Worm (Caenorhabditis elegans) whole organism, mixed stage, embryonic: ENCODE results near the gene Y43F8B.11.

ENCODE experiments used
- M03D4.4 ChIP-seq: sonication (generic microtip); optimal IDR thresholded peaks from 2 replicates; lab custom pipeline; 2017; ENCODE audit warnings: mild to moderate bottlenecking, missing genetic modification characterization, missing compliant biosample characterization
- bed-3 ChIP-seq: fragments of 200-800 bp; sonication (Bioruptor generic); optimal IDR thresholded peaks from 3 replicates; lab custom pipeline; 2018; ENCODE audit warnings: mild to moderate bottlenecking, missing genetic modification characterization, moderate library complexity, missing compliant biosample characterization
- blmp-1 ChIP-seq: fragments of 150-350 bp; optimal IDR thresholded peaks from 2 replicates; lab custom pipeline; 2014; ENCODE audit warnings: missing biosample characterization, missing genetic modification characterization
- ceh-39 ChIP-seq: fragments of 150-350 bp; optimal IDR thresholded peaks from 2 replicates; lab custom pipeline; 2014; ENCODE audit warnings: missing biosample characterization, missing genetic modification characterization
- ceh-43 ChIP-seq: fragments of 200-800 bp; sonication (Bioruptor generic); optimal IDR thresholded peaks from 2 replicates; lab custom pipeline; 2018; ENCODE audit warnings: mild to moderate bottlenecking, missing genetic modification characterization, moderate library complexity, missing compliant biosample characterization
- ceh-83 ChIP-seq: fragments of 200-800 bp; sonication (Bioruptor generic); optimal IDR thresholded peaks from 2 replicates; lab custom pipeline; 2018; ENCODE audit warnings: mild to moderate bottlenecking, missing genetic modification characterization, missing compliant biosample characterization
- cnd-1 ChIP-seq: fragments of 200-800 bp; sonication (Bioruptor generic); optimal IDR thresholded peaks from 2 replicates; lab custom pipeline; 2018; ENCODE audit warnings: mild to moderate bottlenecking, missing genetic modification characterization, missing compliant biosample characterization
- elt-1 ChIP-seq: sonication (generic microtip); optimal IDR thresholded peaks from 2 replicates; lab custom pipeline; 2017; ENCODE audit warnings: missing genetic modification characterization, mild to moderate bottlenecking, missing compliant biosample characterization, antibody characterized with exemption, moderate library complexity, borderline replicate concordance; ENCODE audit not compliant: insufficient read depth
- elt-3 ChIP-seq: fragments of 150-350 bp; optimal IDR thresholded peaks from 2 replicates; lab custom pipeline; 2014; ENCODE audit warnings: missing biosample characterization, missing genetic modification characterization
- ham-2 ChIP-seq: fragments of 200-800 bp; sonication (Bioruptor generic); optimal IDR thresholded peaks from 2 replicates; lab custom pipeline; 2018; ENCODE audit warnings: mild to moderate bottlenecking, missing genetic modification characterization, missing compliant biosample characterization
- hlh-1 ChIP-seq: fragments of 150-350 bp; optimal IDR thresholded peaks from 2 replicates; lab custom pipeline; 2014; ENCODE audit warnings: missing biosample characterization, missing genetic modification reagents, missing genetic modification characterization
- lin-13 ChIP-seq: fragments of 150-350 bp; optimal IDR thresholded peaks from 2 replicates; lab custom pipeline; 2014; ENCODE audit warnings: missing biosample characterization, missing genetic modification characterization
- lin-32 ChIP-seq: fragments of 200-800 bp; sonication (Bioruptor generic); optimal IDR thresholded peaks from 2 replicates; lab custom pipeline; 2018; ENCODE audit warnings: mild to moderate bottlenecking, missing genetic modification characterization, missing compliant biosample characterization
- lsy-2 ChIP-seq: fragments of 150-350 bp; optimal IDR thresholded peaks from 2 replicates; lab custom pipeline; 2014; ENCODE audit warnings: missing biosample characterization, missing genetic modification characterization
- mab-5 ChIP-seq: fragments of 150-350 bp; optimal IDR thresholded peaks from 2 replicates; lab custom pipeline; 2014; ENCODE audit warnings: missing biosample characterization, missing genetic modification characterization
- mep-1 ChIP-seq: fragments of 150-350 bp; optimal IDR thresholded peaks from 2 replicates; lab custom pipeline; 2017; ENCODE audit warnings: missing biosample characterization, missing genetic modification reagents, missing genetic modification characterization, inconsistent platforms
- mls-2 ChIP-seq: sonication (generic microtip); optimal IDR thresholded peaks from 2 replicates; lab custom pipeline; 2016; ENCODE audit warnings: mild to moderate bottlenecking, missing genetic modification characterization, moderate library complexity, missing compliant biosample characterization
- nhr-12 ChIP-seq: fragments of 150-350 bp; optimal IDR thresholded peaks from 2 replicates; lab custom pipeline; 2014; ENCODE audit warnings: missing biosample characterization, missing genetic modification characterization
- nhr-237 ChIP-seq: fragments of 150-350 bp; optimal IDR thresholded peaks from 2 replicates; lab custom pipeline; 2014; ENCODE audit warnings: missing biosample characterization, missing genetic modification characterization
- nhr-28 ChIP-seq: fragments of 150-350 bp; optimal IDR thresholded peaks from 2 replicates; lab custom pipeline; 2014; ENCODE audit warnings: missing biosample characterization, missing genetic modification characterization
- nhr-76 ChIP-seq: sonication (generic microtip); optimal IDR thresholded peaks from 2 replicates; lab custom pipeline; 2017; ENCODE audit warnings: missing biosample characterization, missing genetic modification characterization
- sem-2 ChIP-seq: fragments of 200-800 bp; sonication (Bioruptor generic); optimal IDR thresholded peaks from 2 replicates; lab custom pipeline; 2018; ENCODE audit warnings: mild to moderate bottlenecking, missing genetic modification characterization, missing compliant biosample characterization
- snpc-4 ChIP-seq: fragments of 150-350 bp; optimal IDR thresholded peaks from 2 replicates; lab custom pipeline; 2014; ENCODE audit warnings: missing biosample characterization, missing genetic modification characterization
- sptf-1 ChIP-seq: sonication (generic microtip); optimal IDR thresholded peaks from 2 replicates; lab custom pipeline; 2017; ENCODE audit warnings: mild to moderate bottlenecking, missing genetic modification characterization, moderate library complexity, missing compliant biosample characterization
- tbx-8 ChIP-seq: fragments of 200-800 bp; sonication (Bioruptor generic); optimal IDR thresholded peaks from 2 replicates; lab custom pipeline; 2018; ENCODE audit warnings: mild to moderate bottlenecking, missing genetic modification characterization, moderate library complexity, missing compliant biosample characterization
- unc-120 ChIP-seq: sonication (generic microtip); optimal IDR thresholded peaks from 2 replicates; lab custom pipeline; 2017; ENCODE audit warnings: missing genetic modification characterization, missing compliant biosample characterization; ENCODE audit not compliant: poor library complexity, severe bottlenecking
- unc-39 ChIP-seq: fragments of 150-350 bp; optimal IDR thresholded peaks from 2 replicates; lab custom pipeline; 2014; ENCODE audit warnings: missing biosample characterization, missing genetic modification characterization
- unc-62 ChIP-seq: fragments of 150-350 bp; optimal IDR thresholded peaks from 2 replicates; lab custom pipeline; 2014; ENCODE audit warnings: missing biosample characterization, missing genetic modification reagents, missing genetic modification characterization
- zip-8 ChIP-seq: fragments of 150-350 bp; optimal IDR thresholded peaks from 2 replicates; lab custom pipeline; 2014; ENCODE audit warnings: missing biosample characterization, missing genetic modification characterization

The Y43F8B.11 gene

ce11 chrV:19462020-19462419 lies 8.5 kb upstream of the Y43F8B.11 start, which contains the start of gene Y43F8B.15:
Gene Y43F8B.15 (minus strand): TSS chrV:19462120.
- TF ChIP-seq snpc-4 (tag; lab: Kevin White, UChicago) (no peak), ceh-83 (GFP tag; lab: Kevin White, UChicago) (no peak), sem-2 (GFP tag; lab: Kevin White, UChicago) (no peak), mab-5 (tag; lab: Kevin White, UChicago) (no peak), unc-39 (no peak), elt-3 (tag; lab: Kevin White, UChicago) (no peak), cnd-1 (no peak), elt-1 (tag; lab: Kevin White, UChicago) (no peak), unc-62 (no peak), ceh-43 (GFP tag; lab: Kevin White, UChicago) (no peak), lsy-2 (tag; lab: Kevin White, UChicago) (no peak), sptf-1 (no peak), M03D4.4 (tag; lab: Kevin White, UChicago) (no peak), ham-2 (GFP tag; lab: Kevin White, UChicago) (no peak), lin-32 (GFP tag; lab: Kevin White, UChicago) (no peak), nhr-237 (tag; lab: Kevin White, UChicago) (no peak)

ce11 chrV:19462612-19463011 lies 7.9 kb upstream of the Y43F8B.11 start, which contains the start of gene Y43F8B.25:
Gene Y43F8B.25 (plus strand): TSS chrV:19462912.
- TF ChIP-seq lin-13 (tag; lab: Kevin White, UChicago), result no peak
- no peak for TF ChIP-seq sptf-1
- TF ChIP-seq blmp-1, result no peak
- no peak for TF ChIP-seq ceh-83 (GFP tag; lab: Kevin White, UChicago)
- no peak for TF ChIP-seq nhr-28 (tag; lab: Kevin White, UChicago)
- TF ChIP-seq M03D4.4 (tag; lab: Kevin White, UChicago), result no peak
- TF ChIP-seq, all 35 proteins: peak for 0

ce11 chrV:19467574-19467973 lies 2.9 kb upstream of the Y43F8B.11 start, which contains the start of gene Y43F8B.23:
Gene Y43F8B.23 (minus strand): TSS chrV:19467648.
- TF ChIP-seq bed-3 (GFP tag; lab: Kevin White, UChicago) (no peak), nhr-12 (no peak), unc-120 (tag; lab: Kevin White, UChicago) (no peak), M03D4.4 (tag; lab: Kevin White, UChicago) (no peak), ceh-43 (GFP tag; lab: Kevin White, UChicago) (no peak), mls-2 (tag; lab: Kevin White, UChicago) (no peak), ceh-39 (tag; lab: Kevin White, UChicago) (no peak), nhr-76 (tag; lab: Kevin White, UChicago) (no peak), lin-32 (GFP tag; lab: Kevin White, UChicago) (no peak), sem-2 (GFP tag; lab: Kevin White, UChicago) (no peak), elt-1 (tag; lab: Kevin White, UChicago) (no peak), unc-39 (no peak), sptf-1 (no peak)

- no peak for TF ChIP-seq lin-13 (tag; lab: Kevin White, UChicago)
- TF ChIP-seq bed-3 (GFP tag; lab: Kevin White, UChicago), result no peak
- TF ChIP-seq mep-1 (tag; lab: Kevin White, UChicago), result no peak
- TF ChIP-seq nhr-76 (tag; lab: Kevin White, UChicago), result no peak
- TF ChIP-seq sem-2 (GFP tag; lab: Kevin White, UChicago), result no peak
- TF ChIP-seq tbx-8 (GFP tag; lab: Kevin White, UChicago), result no peak
- TF ChIP-seq nhr-28 (tag; lab: Kevin White, UChicago), result no peak
- TF ChIP-seq zip-8 (tag; lab: Kevin White, UChicago), result no peak
- no peak for TF ChIP-seq nhr-12
- no peak for TF ChIP-seq nhr-237 (tag; lab: Kevin White, UChicago)
- TF ChIP-seq unc-120 (tag; lab: Kevin White, UChicago), result no peak
- TF ChIP-seq elt-3 (tag; lab: Kevin White, UChicago), result no peak
- no peak for TF ChIP-seq cnd-1
Measured at ce11 chrV:19468083-19468482, 2.4 kb upstream of the Y43F8B.11 start, which contains the start of gene Y43F8B.12. Gene Y43F8B.12 (plus strand): TSS chrV:19468383.

DNA sequence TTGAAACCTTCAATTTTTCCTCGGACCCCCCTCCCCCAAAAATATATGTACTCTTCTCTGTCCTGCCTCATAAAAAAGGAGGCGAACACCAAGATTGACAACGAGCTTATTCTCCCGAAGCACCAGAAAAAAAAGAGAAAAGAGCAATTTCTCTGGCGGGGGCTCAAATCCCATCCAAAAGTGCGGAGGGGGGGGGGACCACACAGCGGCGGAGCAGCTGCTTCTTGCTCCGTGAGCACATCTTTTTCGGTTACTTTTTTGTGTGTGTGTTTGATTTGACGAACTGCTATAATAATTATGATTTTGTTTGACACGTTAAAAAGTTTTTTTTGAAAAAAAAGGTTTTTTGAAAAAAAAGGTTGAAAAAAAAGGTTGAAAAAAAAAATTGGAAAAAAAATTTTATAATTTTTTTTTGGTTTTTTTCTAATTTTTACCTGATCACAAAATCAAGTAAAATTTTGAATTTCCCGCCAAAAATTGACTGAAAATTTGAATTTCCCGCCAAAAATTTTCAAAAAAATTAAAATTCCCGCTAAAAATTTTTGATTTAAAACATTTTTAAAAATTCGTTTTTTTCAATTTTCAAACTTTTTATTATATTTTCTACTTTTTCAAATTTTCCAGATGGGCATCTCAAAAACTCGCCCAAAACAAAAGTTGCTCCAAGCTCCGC lies 3.5 kb downstream of the Y43F8B.11 start, which contains the start of gene Y43F8B.10:
Gene Y43F8B.10, plus strand, starts transcription at position 623 of the 673 bp plus-strand sequence.
- TF ChIP-seq elt-1 (tag; lab: Kevin White, UChicago), result no peak
- TF ChIP-seq ceh-83 (GFP tag; lab: Kevin White, UChicago), result no peak
- no peak for TF ChIP-seq ceh-39 (tag; lab: Kevin White, UChicago)
- no peak for TF ChIP-seq nhr-28 (tag; lab: Kevin White, UChicago)
- peak; percentile 64 for TF ChIP-seq hlh-1
- no peak for TF ChIP-seq zip-8 (tag; lab: Kevin White, UChicago)
- TF ChIP-seq unc-120 (tag; lab: Kevin White, UChicago), result peak; percentile 29
- no peak for TF ChIP-seq snpc-4 (tag; lab: Kevin White, UChicago)
